Fruit fly (Drosophila melanogaster): ENCODE measurements around the gene CG14223.
A peak's percentile ranks its signal among the peaks of the same experiment; 100 is the strongest.

CG14223 gene

dm6 chrX:19662583-19663195 is 1.1 kb downstream of the CG14223 start (continued):
- TF ChIP-seq CG42726 (GFP tag; IDR thresholded peaks at IDR 0.05; ENCODE audit: partially characterized antibody) (no peak), ci (GFP tag; IDR thresholded peaks at IDR 0.05) (peak; percentile 58; the same call in 2 of the 3 replicates), klu (GFP tag; IDR thresholded peaks at IDR 0.05) (no peak), CG4707 (GFP tag; optimal IDR thresholded peaks at IDR 0.05) (no peak), unc-4 (GFP tag; IDR thresholded peaks at IDR 0.05; ENCODE audit: partially characterized antibody) (peak; percentile 40; the same call in 1 of the 2 replicates), CG8281 (tag; optimal IDR thresholded peaks at IDR 0.05) (no peak), Antp (GFP tag; optimal IDR thresholded peaks at IDR 0.05) (no peak), pan (optimal IDR thresholded peaks at IDR 0.05) (no peak), pan (GFP tag; optimal IDR thresholded peaks at IDR 0.05 in 1 of 2, IDR thresholded peaks at IDR 0.05 in 1 of 2) (no peak), dpn (GFP tag; optimal IDR thresholded peaks at IDR 0.05) (no peak), Deaf1 (tag; optimal IDR thresholded peaks at IDR 0.05) (peak; percentile 74), CG10431 (GFP tag; optimal IDR thresholded peaks at IDR 0.05) (no peak), CG12769 (tag; optimal IDR thresholded peaks at IDR 0.05) (no peak), ara (GFP tag; IDR thresholded peaks at IDR 0.05) (0 out of 2 replicates have a peak, but pooled peaks have one; percentile 21), pb (GFP tag; optimal IDR thresholded peaks at IDR 0.05) (no peak), ase (GFP tag; IDR thresholded peaks at IDR 0.05) (no peak), dmrt99B (tag; optimal IDR thresholded peaks at IDR 0.05) (no peak), vvl (GFP tag; IDR thresholded peaks at IDR 0.05) (no peak), slp2 (GFP tag; optimal IDR thresholded peaks at IDR 0.05) (no peak), CG13894 (tag; optimal IDR thresholded peaks at IDR 0.05) (no peak), MBD-R2 (GFP tag; IDR thresholded peaks at IDR 0.05) (no peak), CG1647 (GFP tag; optimal IDR thresholded peaks at IDR 0.05) (no peak), jumu (GFP tag; optimal IDR thresholded peaks at IDR 0.05) (peak; percentile 6), onecut (GFP tag; IDR thresholded peaks at IDR 0.05) (0 out of 2 replicates have a peak, but pooled peaks have one; percentile 9), Side (GFP tag; optimal IDR thresholded peaks at IDR 0.05) (no peak), en (GFP tag; optimal IDR thresholded peaks at IDR 0.05) (no peak), lilli (GFP tag; optimal IDR thresholded peaks at IDR 0.05) (no peak), CG10462 (GFP tag; optimal IDR thresholded peaks at IDR 0.05) (no peak), Med (GFP tag) (peak; percentile 43), run (tag; optimal IDR thresholded peaks at IDR 0.05) (no peak), CG12299 (tag; optimal IDR thresholded peaks at IDR 0.05) (no peak), bab2 (GFP tag; optimal IDR thresholded peaks at IDR 0.05) (no peak), E2f2 (GFP tag; IDR thresholded peaks at IDR 0.05) (peak; percentile 27; the same call in 1 of the 2 replicates), Hr78 (GFP tag; optimal IDR thresholded peaks at IDR 0.05) (peak in 1 of 2 experiments; percentile 97), CG6689 (GFP tag; IDR thresholded peaks at IDR 0.05) (no peak), CkIIα-i1 (GFP tag; IDR thresholded peaks at IDR 0.05) (no peak), Hmr (GFP tag; optimal IDR thresholded peaks at IDR 0.05) (no peak), CG4360 (GFP tag; IDR thresholded peaks at IDR 0.05) (no peak), Camta (GFP tag; optimal IDR thresholded peaks at IDR 0.05) (no peak), CG31224 (GFP tag; IDR thresholded peaks at IDR 0.05) (no peak), CG4854 (GFP tag; optimal IDR thresholded peaks at IDR 0.05) (no peak), p53 (GFP tag; optimal IDR thresholded peaks at IDR 0.05) (no peak), dimm (GFP tag; IDR thresholded peaks at IDR 0.05) (no peak), ERR (GFP tag; optimal IDR thresholded peaks at IDR 0.05) (no peak), CG3407 (GFP tag; optimal IDR thresholded peaks at IDR 0.05) (no peak), CG12659 (GFP tag; optimal IDR thresholded peaks at IDR 0.05) (no peak), Hsf (GFP tag; optimal IDR thresholded peaks at IDR 0.05) (no peak), CG7963 (GFP tag; IDR thresholded peaks at IDR 0.05; ENCODE audit: partially characterized antibody) (no peak), CG5953 (GFP tag; IDR thresholded peaks at IDR 0.05) (no peak), Dek (tag; optimal IDR thresholded peaks at IDR 0.05) (no peak), CG9609 (GFP tag; optimal IDR thresholded peaks at IDR 0.05) (no peak)

Data from whole organism, embryonic.